Worm (Caenorhabditis elegans) whole organism, late embryonic: ENCODE measurements around the gene C03G6.21.

ENCODE experiments used
- C38D4.7 ChIP-seq: fragments of 200-800 bp; sonication (Bioruptor generic); optimal IDR thresholded peaks from 2 replicates; lab custom pipeline; 2018; ENCODE audit warnings: mild to moderate bottlenecking, missing genetic modification characterization, moderate library complexity, missing compliant biosample characterization
- F13H6.1 ChIP-seq: sonication (generic microtip); optimal IDR thresholded peaks from 2 replicates; lab custom pipeline; 2016; ENCODE audit warnings: missing genetic modification characterization, missing compliant biosample characterization
- K09A11.1 ChIP-seq: sonication (generic microtip); optimal IDR thresholded peaks from 2 replicates; lab custom pipeline; 2017; ENCODE audit warnings: antibody characterized with exemption, mild to moderate bottlenecking, missing genetic modification characterization, missing compliant biosample characterization; ENCODE audit not compliant: insufficient read depth
- ceh-18 ChIP-seq: sonication (generic microtip); optimal IDR thresholded peaks from 2 replicates; lab custom pipeline; 2016; ENCODE audit warnings: missing genetic modification characterization, missing compliant biosample characterization
- ceh-19 ChIP-seq: fragments of 200-800 bp; sonication (Bioruptor generic); optimal IDR thresholded peaks from 2 replicates; lab custom pipeline; 2018; ENCODE audit warnings: mild to moderate bottlenecking, missing genetic modification characterization, missing compliant biosample characterization
- ceh-2 ChIP-seq: sonication (generic microtip); optimal IDR thresholded peaks from 2 replicates; lab custom pipeline; 2016; ENCODE audit warnings: missing genotype, missing genetic modification characterization, missing compliant biosample characterization
- ceh-24 ChIP-seq: sonication (generic microtip); optimal IDR thresholded peaks from 2 replicates; lab custom pipeline; 2016; ENCODE audit warnings: mild to moderate bottlenecking, missing genetic modification characterization, missing compliant biosample characterization
- ceh-31 ChIP-seq: sonication (generic microtip); optimal IDR thresholded peaks from 2 replicates; lab custom pipeline; 2016; ENCODE audit warnings: missing genetic modification characterization, missing compliant biosample characterization
- ceh-34 ChIP-seq: sonication (generic microtip); optimal IDR thresholded peaks from 2 replicates; lab custom pipeline; 2016; ENCODE audit warnings: mild to moderate bottlenecking, missing genetic modification characterization, missing compliant biosample characterization
- ceh-45 ChIP-seq: fragments of 200-800 bp; sonication (Bioruptor generic); IDR thresholded peaks from 2 replicates; pipeline ENCODE4 v1.3.6; 2022; ENCODE audit warnings: missing genetic modification reagents, missing genetic modification characterization, missing compliant biosample characterization
- ceh-48 ChIP-seq: sonication (generic microtip); optimal IDR thresholded peaks from 2 replicates; lab custom pipeline; 2016; ENCODE audit warnings: missing genetic modification characterization, inconsistent platforms, missing compliant biosample characterization
- ceh-6 ChIP-seq: fragments of 200-800 bp; sonication (Bioruptor generic); optimal IDR thresholded peaks from 2 replicates; lab custom pipeline; 2018; ENCODE audit warnings: mild to moderate bottlenecking, missing genetic modification characterization, missing compliant biosample characterization
- dve-1 ChIP-seq: sonication (generic microtip); optimal IDR thresholded peaks from 2 replicates; lab custom pipeline; 2017; ENCODE audit warnings: antibody characterized with exemption, mild to moderate bottlenecking, missing genetic modification characterization, missing compliant biosample characterization
- elt-2 ChIP-seq: sonication (generic microtip); optimal IDR thresholded peaks from 2 replicates; lab custom pipeline; 2016; ENCODE audit warnings: missing genetic modification reagents, missing genetic modification characterization, missing compliant biosample characterization
- elt-4 ChIP-seq: sonication (generic microtip); optimal IDR thresholded peaks from 2 replicates; lab custom pipeline; 2016; ENCODE audit warnings: missing genetic modification characterization, missing compliant biosample characterization
- ets-4 ChIP-seq: sonication (generic microtip); optimal IDR thresholded peaks from 2 replicates; lab custom pipeline; 2016; ENCODE audit warnings: missing genetic modification characterization, missing compliant biosample characterization
- eyg-1 ChIP-seq: sonication (generic microtip); optimal IDR thresholded peaks from 2 replicates; lab custom pipeline; 2016; ENCODE audit warnings: missing genotype, missing genetic modification characterization, missing compliant biosample characterization
- hlh-30 ChIP-seq: sonication (generic microtip); optimal IDR thresholded peaks from 2 replicates; lab custom pipeline; 2017; ENCODE audit warnings: antibody characterized with exemption, missing genetic modification characterization, missing compliant biosample characterization; ENCODE audit not compliant: insufficient read depth
- lim-6 ChIP-seq: sonication (generic microtip); optimal IDR thresholded peaks from 2 replicates; lab custom pipeline; 2016; ENCODE audit warnings: missing genetic modification characterization, missing compliant biosample characterization
- lin-11 ChIP-seq: fragments of 200-800 bp; sonication (Bioruptor generic); optimal IDR thresholded peaks from 2 replicates; lab custom pipeline; 2018; ENCODE audit warnings: mild to moderate bottlenecking, missing genetic modification characterization, missing compliant biosample characterization
- mec-3 ChIP-seq: sonication (generic microtip); optimal IDR thresholded peaks from 2 replicates; lab custom pipeline; 2016; ENCODE audit warnings: borderline replicate concordance, missing genetic modification characterization, missing compliant biosample characterization
- nhr-232 ChIP-seq: sonication (generic microtip); optimal IDR thresholded peaks from 2 replicates; lab custom pipeline; 2016; ENCODE audit warnings: missing genetic modification characterization, missing compliant biosample characterization
- pat-9 ChIP-seq: fragments of 200-800 bp; sonication (Bioruptor generic); optimal IDR thresholded peaks from 2 replicates; lab custom pipeline; 2018; ENCODE audit warnings: mild to moderate bottlenecking, missing genetic modification characterization, moderate library complexity, missing compliant biosample characterization
- pax-1 ChIP-seq: fragments of 150-350 bp; optimal IDR thresholded peaks from 2 replicates; lab custom pipeline; 2014; ENCODE audit warnings: missing biosample characterization, missing genetic modification characterization
- sdc-2 ChIP-seq: sonication (generic microtip); optimal IDR thresholded peaks from 2 replicates; lab custom pipeline; 2016; ENCODE audit warnings: missing genotype, missing genetic modification characterization, missing compliant biosample characterization
- sox-2 ChIP-seq: fragments of 200-800 bp; sonication (Bioruptor generic); IDR thresholded peaks from 2 replicates; pipeline ENCODE4 v1.3.6; 2022; ENCODE audit warnings: missing genetic modification reagents, missing genetic modification characterization, missing compliant biosample characterization
- sox-4 ChIP-seq: sonication (generic microtip); optimal IDR thresholded peaks from 2 replicates; lab custom pipeline; 2017; ENCODE audit warnings: mild to moderate bottlenecking, missing genetic modification characterization, inconsistent platforms, missing compliant biosample characterization
- syd-9 ChIP-seq: sonication (generic microtip); optimal IDR thresholded peaks from 2 replicates; lab custom pipeline; 2016; ENCODE audit warnings: mild to moderate bottlenecking, missing genetic modification characterization, moderate library complexity, missing compliant biosample characterization
- tbx-2 ChIP-seq: sonication (generic microtip); optimal IDR thresholded peaks from 2 replicates; lab custom pipeline; 2016; ENCODE audit warnings: missing genetic modification characterization, missing compliant biosample characterization
- tbx-7 ChIP-seq: sonication (generic microtip); optimal IDR thresholded peaks from 2 replicates; lab custom pipeline; 2016; ENCODE audit warnings: missing genotype, missing genetic modification characterization, missing compliant biosample characterization
- ttx-3 ChIP-seq: sonication (generic microtip); optimal IDR thresholded peaks from 2 replicates; lab custom pipeline; 2016; ENCODE audit warnings: missing genetic modification reagents, missing genetic modification characterization, missing compliant biosample characterization
- unc-42 ChIP-seq: sonication (generic microtip); optimal IDR thresholded peaks from 2 replicates; lab custom pipeline; 2016; ENCODE audit warnings: missing genotype, missing genetic modification characterization, missing compliant biosample characterization
- unc-55 ChIP-seq: sonication (generic microtip); optimal IDR thresholded peaks from 2 replicates; lab custom pipeline; 2017; ENCODE audit warnings: missing biosample characterization, missing genetic modification reagents, missing genetic modification characterization
- unc-86 ChIP-seq: sonication (generic microtip); optimal IDR thresholded peaks from 2 replicates; lab custom pipeline; 2016; ENCODE audit warnings: missing genetic modification characterization, missing compliant biosample characterization

Gene C03G6.21

ce11 chrV:7374090-7374489 is 17.5 kb upstream of the C03G6.21 start, which contains the start of gene srx-56:
Gene srx-56, plus strand, starts transcription at chrV:7374390.
- TF ChIP-seq ceh-24: no peak

ce11 chrV:7369578-7369977 is 13.0 kb upstream of the C03G6.21 start, which contains the start of gene srj-14:
Gene srj-14, plus strand, starts transcription at chrV:7369708.
- no peak for TF ChIP-seq ets-4 (tag; lab: Kevin White, UChicago)
- no peak for TF ChIP-seq ceh-45 (GFP tag; lab: Robert Waterston, UW)
- no peak for TF ChIP-seq unc-55
- no peak for TF ChIP-seq elt-4
- no peak for TF ChIP-seq pax-1 (tag; lab: Kevin White, UChicago)
- TF ChIP-seq ceh-48: no peak
- no peak for TF ChIP-seq unc-86 (tag; lab: Kevin White, UChicago)

ce11 chrV:7364951-7365350 is 8.4 kb upstream of the C03G6.21 start, which contains the start of gene exc-13:
Gene exc-13, plus strand, starts transcription at chrV:7365251.
- TF ChIP-seq elt-4 (no peak), ceh-18 (tag; lab: Kevin White, UChicago) (no peak), syd-9 (no peak), ttx-3 (tag; lab: Kevin White, UChicago) (no peak), nhr-232 (tag; lab: Kevin White, UChicago) (no peak), eyg-1 (tag; lab: Kevin White, UChicago) (no peak), ceh-45 (GFP tag; lab: Robert Waterston, UW) (no peak), tbx-2 (tag; lab: Kevin White, UChicago) (no peak), ceh-19 (GFP tag; lab: Kevin White, UChicago) (no peak), lim-6 (no peak), sdc-2 (tag; lab: Kevin White, UChicago) (no peak), hlh-30 (no peak), tbx-7 (no peak), C38D4.7 (no peak)

- TF ChIP-seq unc-42 (tag; lab: Kevin White, UChicago) (no peak), elt-2 (tag; lab: Kevin White, UChicago) (peak; percentile 64), dve-1 (tag; lab: Kevin White, UChicago) (no peak), K09A11.1 (tag; lab: Kevin White, UChicago) (no peak)
Observed at ce11 chrV:7364059-7364458, 7.5 kb upstream of the C03G6.21 start, which contains the start of gene cyp-35A2. Gene cyp-35A2, minus strand, starts transcription at chrV:7364182.

- TF ChIP-seq pat-9 (tag; lab: Kevin White, UChicago) (no peak), ceh-34 (tag; lab: Kevin White, UChicago) (no peak)
Observed at ce11 chrV:7361673-7362072, 5.1 kb upstream of the C03G6.21 start, which contains the start of gene cyp-35A1. Gene cyp-35A1, minus strand, starts transcription at chrV:7361773.

ce11 chrV:7357132-7357531 is 548 bp upstream of the C03G6.21 start, which contains the start of gene C03G6.6:
Gene C03G6.6, plus strand, starts transcription at chrV:7357432.
- no peak for TF ChIP-seq ceh-18 (tag; lab: Kevin White, UChicago)
- TF ChIP-seq ceh-45 (GFP tag; lab: Robert Waterston, UW): no peak
- no peak for TF ChIP-seq eyg-1 (tag; lab: Kevin White, UChicago)
- TF ChIP-seq syd-9: no peak
- no peak for TF ChIP-seq sox-2
- no peak for TF ChIP-seq ceh-6 (GFP tag; lab: Kevin White, UChicago)
- no peak for TF ChIP-seq unc-42 (tag; lab: Kevin White, UChicago)
- TF ChIP-seq lin-11 (tag; lab: Kevin White, UChicago): no peak
- no peak for TF ChIP-seq nhr-232 (tag; lab: Kevin White, UChicago)
- TF ChIP-seq F13H6.1 (tag; lab: Kevin White, UChicago): no peak
- no peak for TF ChIP-seq ceh-2 (tag; lab: Kevin White, UChicago)
- no peak for TF ChIP-seq ceh-31 (tag; lab: Kevin White, UChicago)
- TF ChIP-seq sox-4: no peak
- TF ChIP-seq mec-3 (tag; lab: Kevin White, UChicago): no peak
- TF ChIP-seq pat-9 (tag; lab: Kevin White, UChicago): no peak
- TF ChIP-seq, all 69 proteins: peak for 0
